Fruit fly (Drosophila melanogaster) whole organism, embryonic: ENCODE data around the gene Pak.
A peak's percentile ranks its signal among the peaks of the same experiment; 100 is the strongest.

Experiments used
- Antp ChIP-seq: fragments of 200-800 bp; sonication (Bioruptor generic); optimal IDR thresholded peaks from 3 replicates; lab custom pipeline; 2016; ENCODE audit warnings: missing biosample characterization, missing genetic modification characterization
- Asciz ChIP-seq: fragments of 200-800 bp; sonication (Bioruptor generic); optimal IDR thresholded peaks from 2 replicates; lab custom pipeline; 2017; ENCODE audit warnings: missing biosample characterization, mild to moderate bottlenecking, missing genetic modification characterization, missing genetic modification reagents
- CG10543 ChIP-seq: fragments of 200-800 bp; sonication (Bioruptor generic); optimal IDR thresholded peaks from 3 replicates; lab custom pipeline; 2017; ENCODE audit warnings: missing biosample characterization, mild to moderate bottlenecking, missing genetic modification characterization, moderate library complexity
- CG11504 ChIP-seq: fragments of 200-800 bp; sonication (Bioruptor generic); optimal IDR thresholded peaks from 3 replicates; lab custom pipeline; 2019; ENCODE audit warnings: missing biosample characterization, mild to moderate bottlenecking, missing genetic modification characterization, moderate library complexity
- CG12071 ChIP-seq: fragments of 200-800 bp; sonication (Bioruptor generic); optimal IDR thresholded peaks from 3 replicates; lab custom pipeline; 2018; ENCODE audit warnings: missing biosample characterization, mild to moderate bottlenecking, missing genetic modification characterization
- CG12219 ChIP-seq: fragments of 200-800 bp; sonication (Bioruptor generic); optimal IDR thresholded peaks from 3 replicates; lab custom pipeline; 2018; ENCODE audit warnings: missing biosample characterization, mild to moderate bottlenecking, missing genetic modification characterization
- CG12744 ChIP-seq: fragments of 200-800 bp; sonication (Bioruptor generic); optimal IDR thresholded peaks from 2 replicates; lab custom pipeline; 2016; ENCODE audit warnings: missing biosample characterization, missing genetic modification characterization
- CG13775 ChIP-seq: fragments of 200-800 bp; sonication (Bioruptor generic); optimal IDR thresholded peaks from 3 replicates; lab custom pipeline; 2017; ENCODE audit warnings: missing biosample characterization, mild to moderate bottlenecking, missing genetic modification characterization
- CG1647 ChIP-seq: fragments of 200-800 bp; sonication (Bioruptor generic); optimal IDR thresholded peaks from 3 replicates; lab custom pipeline; 2016; ENCODE audit warnings: missing biosample characterization, missing genetic modification characterization
- CG16779 ChIP-seq: fragments of 200-800 bp; sonication (Bioruptor generic); IDR thresholded peaks from 2 replicates; pipeline ENCODE4 v1.3.6; 2022; ENCODE audit warnings: missing biosample characterization, missing genetic modification characterization
- CG16813 ChIP-seq: fragments of 200-800 bp; sonication (Bioruptor generic); IDR thresholded peaks from 3 replicates; pipeline ENCODE4 v1.3.6; 2022; ENCODE audit warnings: missing biosample characterization, missing genetic modification characterization; ENCODE audit not compliant: partially characterized antibody
- CG17186 ChIP-seq: fragments of 200-800 bp; sonication (Bioruptor generic); optimal IDR thresholded peaks from 3 replicates; lab custom pipeline; 2017; ENCODE audit warnings: missing biosample characterization, missing genetic modification reagents, missing genetic modification characterization
- CG17359 ChIP-seq: fragments of 200-800 bp; sonication (Bioruptor generic); optimal IDR thresholded peaks from 3 replicates; lab custom pipeline; 2018; ENCODE audit warnings: missing biosample characterization, mild to moderate bottlenecking, missing genetic modification characterization, moderate library complexity
- CG18599 ChIP-seq: fragments of 200-800 bp; sonication (Bioruptor generic); optimal IDR thresholded peaks from 3 replicates; lab custom pipeline; 2017; ENCODE audit warnings: missing biosample characterization, missing genetic modification characterization, mild to moderate bottlenecking, moderate library complexity, missing genetic modification reagents
- CG18619 ChIP-seq: fragments of 200-800 bp; sonication (Bioruptor generic); optimal IDR thresholded peaks from 3 replicates; lab custom pipeline; 2017; ENCODE audit warnings: missing biosample characterization, mild to moderate bottlenecking, missing genetic modification characterization
- CG2712 ChIP-seq: fragments of 200-800 bp; optimal IDR thresholded peaks from 3 replicates; lab custom pipeline; 2019; ENCODE audit warnings: missing biosample characterization, mild to moderate bottlenecking, missing genetic modification characterization, moderate library complexity
- CG2875 ChIP-seq: fragments of 200-800 bp; sonication (Bioruptor generic); optimal IDR thresholded peaks from 2 replicates; lab custom pipeline; 2017; ENCODE audit warnings: missing biosample characterization, mild to moderate bottlenecking, missing genetic modification characterization, missing genetic modification reagents
- CG31365 ChIP-seq: fragments of 200-800 bp; sonication (Bioruptor generic); optimal IDR thresholded peaks from 2 replicates; lab custom pipeline; 2018; ENCODE audit warnings: missing biosample characterization, mild to moderate bottlenecking, missing genetic modification characterization
- CG32772 ChIP-seq: fragments of 200-800 bp; sonication (Bioruptor generic); IDR thresholded peaks from 2 replicates; pipeline ENCODE4 v1.3.6; 2022; ENCODE audit warnings: missing biosample characterization, missing genetic modification characterization
- CG33213 ChIP-seq: fragments of 200-800 bp; sonication (Bioruptor generic); optimal IDR thresholded peaks from 3 replicates; lab custom pipeline; 2016; ENCODE audit warnings: missing biosample characterization, missing genetic modification characterization
- CG7372 ChIP-seq: fragments of 200-800 bp; sonication (Bioruptor generic); IDR thresholded peaks from 2 replicates; pipeline ENCODE4 v1.3.6; 2022; ENCODE audit warnings: missing biosample characterization, missing genetic modification characterization
- Doc3 ChIP-seq: fragments of 200-800 bp; sonication (Bioruptor generic); IDR thresholded peaks from 3 replicates; pipeline ENCODE4 v1.3.6; 2022; ENCODE audit warnings: missing biosample characterization, missing genetic modification characterization; ENCODE audit not compliant: partially characterized antibody
- Hey ChIP-seq: fragments of 200-800 bp; sonication (Bioruptor generic); optimal IDR thresholded peaks from 3 replicates; lab custom pipeline; 2018; ENCODE audit warnings: missing biosample characterization, mild to moderate bottlenecking, missing genetic modification characterization
- HmgD ChIP-seq: fragments of 200-800 bp; sonication (Bioruptor generic); optimal IDR thresholded peaks from 3 replicates; lab custom pipeline; 2016; ENCODE audit warnings: missing biosample characterization, missing genetic modification characterization
- Hmx ChIP-seq: fragments of 200-800 bp; sonication (Bioruptor generic); optimal IDR thresholded peaks from 2 replicates; lab custom pipeline; 2016; ENCODE audit warnings: missing biosample characterization, missing genetic modification characterization
- Med ChIP-seq: fragments of 200-800 bp; sonication (Bioruptor generic); peaks from one replicate; lab custom pipeline; 2016; ENCODE audit warnings: missing biosample characterization, missing genetic modification characterization, mild to moderate bottlenecking, inconsistent platforms, moderate library complexity
- PHDP ChIP-seq: fragments of 200-800 bp; sonication (Bioruptor generic); optimal IDR thresholded peaks from 3 replicates; lab custom pipeline; 2018; ENCODE audit warnings: missing biosample characterization, mild to moderate bottlenecking, missing genetic modification characterization, moderate library complexity
- Vsx1 ChIP-seq: fragments of 200-800 bp; sonication (Bioruptor generic); optimal IDR thresholded peaks from 2 replicates; lab custom pipeline; 2017; ENCODE audit warnings: missing biosample characterization, mild to moderate bottlenecking, missing genetic modification characterization, missing genetic modification reagents
- ap ChIP-seq: fragments of 200-800 bp; sonication (Bioruptor generic); IDR thresholded peaks from 2 replicates; pipeline ENCODE4 v1.3.6; 2022; ENCODE audit warnings: missing biosample characterization, missing genetic modification characterization
- ase ChIP-seq: fragments of 200-800 bp; sonication (Bioruptor generic); IDR thresholded peaks from 3 replicates; pipeline ENCODE4 v1.3.6; 2022; ENCODE audit warnings: missing biosample characterization, missing genetic modification characterization
- btn ChIP-seq: fragments of 200-800 bp; sonication (Bioruptor generic); optimal IDR thresholded peaks from 2 replicates; lab custom pipeline; 2016; ENCODE audit warnings: missing biosample characterization, missing genetic modification characterization
- cad ChIP-seq: fragments of >200 bp; optimal IDR thresholded peaks from 2 replicates; lab custom pipeline; 2017; ENCODE audit warnings: missing biosample characterization, missing genetic modification characterization
- disco-r ChIP-seq: fragments of 200-800 bp; sonication (Bioruptor generic); optimal IDR thresholded peaks from 2 replicates; lab custom pipeline; 2016; ENCODE audit warnings: missing biosample characterization, missing genetic modification characterization
- emc ChIP-seq: fragments of 200-800 bp; sonication (Bioruptor generic); optimal IDR thresholded peaks from 2 replicates; lab custom pipeline; 2016; ENCODE audit warnings: missing biosample characterization, missing genetic modification characterization
- esg ChIP-seq: fragments of 200-800 bp; sonication (Bioruptor generic); conservative IDR thresholded peaks from 2 replicates; pipeline ENCODE4 v1.3.6; 2022; ENCODE audit warnings: missing biosample characterization, missing genetic modification characterization
- fd64A ChIP-seq: fragments of 200-800 bp; sonication (Bioruptor generic); optimal IDR thresholded peaks from 3 replicates; lab custom pipeline; 2018; ENCODE audit warnings: missing biosample characterization, mild to moderate bottlenecking, missing genetic modification characterization
- grn ChIP-seq: fragments of 200-800 bp; sonication (Bioruptor generic); optimal IDR thresholded peaks from 3 replicates; lab custom pipeline; 2017; ENCODE audit warnings: missing biosample characterization, missing genetic modification characterization
- ham ChIP-seq: fragments of 200-800 bp; sonication (Bioruptor generic); IDR thresholded peaks from 2 replicates; pipeline ENCODE4 v1.3.6; 2022; ENCODE audit warnings: missing biosample characterization, missing genetic modification characterization
- her ChIP-seq: fragments of 200-800 bp; sonication (Bioruptor generic); optimal IDR thresholded peaks from 2 replicates; lab custom pipeline; 2016; ENCODE audit warnings: missing biosample characterization, missing genetic modification characterization
- kay ChIP-seq: fragments of 200-800 bp; sonication (Bioruptor generic); optimal IDR thresholded peaks from 2 replicates; lab custom pipeline; 2016; ENCODE audit warnings: missing biosample characterization, missing genetic modification characterization
- lola ChIP-seq, 3 experiments: fragments of >200 bp in 2 of 3; fragments of 200-800 bp in 1 of 3; sonication (Bioruptor generic) in 1 of 3; optimal IDR thresholded peaks; 2 replicates each; lab custom pipeline; 2017 to 2019; ENCODE audit warnings: missing biosample characterization in 3 of 3, missing genetic modification characterization in 3 of 3, mild to moderate bottlenecking in 1 of 3, moderate library complexity in 1 of 3
- odd ChIP-seq: fragments of 200-800 bp; sonication (Bioruptor generic); optimal IDR thresholded peaks from 2 replicates; lab custom pipeline; 2017; ENCODE audit warnings: missing biosample characterization, mild to moderate bottlenecking, missing genetic modification characterization
- otp ChIP-seq: fragments of 200-800 bp; sonication (Bioruptor generic); IDR thresholded peaks from 3 replicates; pipeline ENCODE4, ENCODE4 v1.3.6; 2022; ENCODE audit warnings: missing biosample characterization, missing genetic modification characterization
- pan ChIP-seq, 4 experiments: fragments of >200 bp in 3 of 4; fragments of 200-800 bp in 1 of 4; sonication (Bioruptor generic) in 1 of 4; optimal IDR thresholded peaks in 3 of 4; IDR thresholded peaks in 1 of 4; 2 replicates each; pipeline versions ENCODE4 v1.3.6 to Lab custom; 2017 to 2022; ENCODE audit warnings: missing biosample characterization in 2 of 4, missing genetic modification characterization in 2 of 4, mixed read lengths in 1 of 4
- sc ChIP-seq, 3 experiments: fragments of >200 bp in 2 of 3; fragments of 200-800 bp in 1 of 3; sonication (Bioruptor generic) in 1 of 3; optimal IDR thresholded peaks; 2 replicates in 2 of 3; 3 replicates in 1 of 3; lab custom pipeline; 2017; ENCODE audit warnings: mild to moderate bottlenecking in 1 of 3, missing biosample characterization in 1 of 3, missing genetic modification characterization in 1 of 3, missing genetic modification reagents in 1 of 3
- ssp ChIP-seq: fragments of 200-800 bp; sonication (Bioruptor generic); IDR thresholded peaks from 2 replicates; pipeline ENCODE4 v1.3.6; 2022; ENCODE audit warnings: missing biosample characterization, missing genetic modification characterization
- yki ChIP-seq: fragments of >200 bp; optimal IDR thresholded peaks from 3 replicates; lab custom pipeline; 2018
- zen2 ChIP-seq: fragments of 200-800 bp; sonication (Bioruptor generic); IDR thresholded peaks from 3 replicates; pipeline ENCODE4 v1.3.6; 2022; ENCODE audit warnings: missing biosample characterization, missing genetic modification characterization; ENCODE audit not compliant: partially characterized antibody

The Pak gene

DNA sequence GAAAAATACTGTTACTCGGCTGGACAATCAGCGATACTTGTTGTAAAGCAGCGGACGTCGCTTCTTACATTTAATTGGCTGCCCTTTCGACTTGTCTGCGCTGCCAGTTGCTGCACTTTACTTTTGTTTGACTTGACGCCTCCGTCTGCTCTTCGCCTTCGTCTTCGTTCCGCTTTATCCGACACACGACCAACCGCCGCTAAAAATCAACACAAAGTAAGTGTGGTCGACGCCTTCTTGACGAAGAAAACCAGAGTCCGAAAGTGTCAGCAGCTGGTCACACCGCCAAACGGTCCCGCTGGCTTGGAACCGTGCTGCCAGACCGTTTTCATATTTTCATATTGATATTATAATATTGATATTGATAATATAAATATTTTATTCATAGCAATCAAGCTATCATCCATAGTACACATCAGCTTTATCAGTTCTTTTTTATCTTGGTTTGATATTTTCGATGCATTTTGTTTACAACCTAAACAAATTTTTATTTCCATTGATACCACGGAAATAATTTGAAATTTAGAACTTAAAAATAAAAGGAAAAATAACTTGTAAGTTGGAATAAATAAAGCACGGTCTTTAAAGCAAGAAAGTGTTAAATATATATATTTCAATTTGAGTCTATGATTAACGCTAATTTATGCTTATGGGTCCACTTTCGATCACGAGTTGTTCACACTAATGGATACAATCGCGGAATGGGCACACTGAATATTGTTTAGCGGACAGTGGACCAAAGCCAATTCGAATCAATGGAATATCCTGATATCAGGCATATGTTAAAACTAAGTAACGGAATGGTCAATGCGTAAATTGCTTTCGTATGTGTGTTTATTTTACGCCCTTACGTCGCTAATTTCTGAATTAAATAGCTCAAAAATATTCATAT, 55.2 kb downstream of the Pak start, which contains the start of gene Dmtn (continued):
- no peak for TF ChIP-seq Doc3
- peak; percentile 49 for TF ChIP-seq CG10543
- peak; percentile 10 for TF ChIP-seq her (GFP tag; lab: Kevin White, UChicago)
- no peak for TF ChIP-seq zen2 (GFP tag; lab: Robert Waterston, UW)
- TF ChIP-seq Antp (GFP tag; lab: Kevin White, UChicago) = peak; percentile 29
- no peak for TF ChIP-seq yki (lab: Kevin White, UChicago)
- TF ChIP-seq Vsx1 (GFP tag; lab: Kevin White, UChicago) = peak; percentile 80
- TF ChIP-seq ap (GFP tag; lab: Robert Waterston, UW) = no peak
- TF ChIP-seq CG12744 = no peak
- peak; percentile 35 for TF ChIP-seq CG12071 (GFP tag; lab: Kevin White, UChicago)
- TF ChIP-seq lola (GFP tag; optimal IDR thresholded peaks at IDR 0.05; lab: Kevin White, UChicago) = peak in 1 of 3 experiments; percentile 20
- peak; percentile 44 for TF ChIP-seq CG13775 (GFP tag; lab: Kevin White, UChicago)
- TF ChIP-seq sc (optimal IDR thresholded peaks at IDR 0.05; lab: Kevin White, UChicago) = no peak
- TF ChIP-seq sc (GFP tag; optimal IDR thresholded peaks at IDR 0.05; lab: Kevin White, UChicago) = peak; percentile 24
- no peak for TF ChIP-seq btn
- TF ChIP-seq Med (GFP tag; lab: Kevin White, UChicago) = peak; percentile 95
- TF ChIP-seq emc (GFP tag; lab: Kevin White, UChicago) = peak; percentile 37
- TF ChIP-seq grn (GFP tag; lab: Kevin White, UChicago) = no peak
- no peak for TF ChIP-seq CG18599 (GFP tag; lab: Kevin White, UChicago)
- no peak for TF ChIP-seq ase
- TF ChIP-seq CG2875 (GFP tag; lab: Kevin White, UChicago) = peak; percentile 24
- peak; percentile 12 for TF ChIP-seq CG18619
- peak; percentile 39 for TF ChIP-seq CG2712 (tag; lab: Kevin White, UChicago)
- TF ChIP-seq esg (GFP tag; lab: Robert Waterston, UW) = no peak
- TF ChIP-seq CG31365 = no peak
- TF ChIP-seq CG17359 (tag; lab: Kevin White, UChicago) = peak; percentile 30
- TF ChIP-seq CG16813 = no peak
- TF ChIP-seq CG11504 (tag; lab: Kevin White, UChicago) = peak; percentile 55
- peak; percentile 34 for TF ChIP-seq fd64A
- no peak for TF ChIP-seq ssp (GFP tag; lab: Robert Waterston, UW)
- TF ChIP-seq HmgD (GFP tag; lab: Kevin White, UChicago) = peak; percentile 38
- TF ChIP-seq odd (GFP tag; lab: Kevin White, UChicago) = peak; percentile 23
- TF ChIP-seq CG12219 (GFP tag; lab: Kevin White, UChicago) = no peak
- TF ChIP-seq CG1647 (GFP tag; lab: Kevin White, UChicago) = peak; percentile 43
- TF ChIP-seq ham (GFP tag; lab: Robert Waterston, UW) = no peak
- no peak for TF ChIP-seq Asciz (GFP tag; lab: Kevin White, UChicago)
- TF ChIP-seq CG7372 (GFP tag; lab: Robert Waterston, UW) = no peak
- no peak for TF ChIP-seq CG32772 (GFP tag; lab: Robert Waterston, UW)
- TF ChIP-seq kay (GFP tag; lab: Kevin White, UChicago) = no peak
- TF ChIP-seq Hmx (GFP tag; lab: Kevin White, UChicago) = no peak
- TF ChIP-seq disco-r (GFP tag; lab: Kevin White, UChicago) = no peak
- TF ChIP-seq otp (GFP tag; lab: Robert Waterston, UW) = no peak
- TF ChIP-seq cad (GFP tag; lab: Kevin White, UChicago) = no peak
- TF ChIP-seq pan (optimal IDR thresholded peaks at IDR 0.05; lab: Kevin White, UChicago) = no peak
- no peak for TF ChIP-seq pan (GFP tag; optimal IDR thresholded peaks at IDR 0.05 in 1 of 2, IDR thresholded peaks at IDR 0.05 in 1 of 2)
- TF ChIP-seq PHDP (tag; lab: Kevin White, UChicago) = no peak
- no peak for TF ChIP-seq CG17186 (GFP tag; lab: Kevin White, UChicago)
- no peak for TF ChIP-seq CG16779 (GFP tag; lab: Robert Waterston, UW)
- TF ChIP-seq Hey = no peak
- TF ChIP-seq CG33213 (GFP tag; lab: Kevin White, UChicago) = peak; percentile 15
